Worm (Caenorhabditis elegans): ENCODE measurements around the gene mex-6.

ce11 chrII:9483342-9483741, 40.6 kb upstream of the mex-6 start:
- TF ChIP-seq sea-1 (GFP tag; conservative IDR thresholded peaks at IDR 0.05): no peak
- no peak for TF ChIP-seq tbx-37 (GFP tag; conservative IDR thresholded peaks at IDR 0.05)
- no peak for TF ChIP-seq tra-4 (tag; optimal IDR thresholded peaks at IDR 0.05)
- TF ChIP-seq pes-1 (GFP tag; IDR thresholded peaks at IDR 0.05): no peak
- TF ChIP-seq ama-1 (optimal IDR thresholded peaks at IDR 0.05): no peak
